Worm (Caenorhabditis elegans) whole organism, early embryonic: ENCODE results near the gene Y51H7C.10.

ENCODE experiments used
- B0310.2 ChIP-seq: sonication (generic microtip); optimal IDR thresholded peaks from 2 replicates; lab custom pipeline; 2016; ENCODE audit warnings: mild to moderate bottlenecking, missing genetic modification characterization, missing compliant biosample characterization
- F13C5.2 ChIP-seq: sonication (generic microtip); optimal IDR thresholded peaks from 2 replicates; lab custom pipeline; 2017; ENCODE audit warnings: mild to moderate bottlenecking, missing genetic modification characterization, inconsistent platforms, missing compliant biosample characterization
- aly-1 ChIP-seq: sonication (generic microtip); optimal IDR thresholded peaks from 2 replicates; lab custom pipeline; 2016; ENCODE audit warnings: missing genetic modification characterization, missing compliant biosample characterization
- ama-1 ChIP-seq: fragments of 150-350 bp; optimal IDR thresholded peaks from 2 replicates; lab custom pipeline; 2014
- ceh-13 ChIP-seq: fragments of 200-800 bp; sonication (Bioruptor generic); optimal IDR thresholded peaks from 2 replicates; lab custom pipeline; 2018; ENCODE audit warnings: mild to moderate bottlenecking, missing genetic modification characterization, missing compliant biosample characterization
- ceh-36 ChIP-seq: sonication (generic microtip); optimal IDR thresholded peaks from 2 replicates; lab custom pipeline; 2016; ENCODE audit warnings: missing genetic modification characterization, inconsistent platforms, missing compliant biosample characterization
- ets-7 ChIP-seq: sonication (generic microtip); optimal IDR thresholded peaks from 2 replicates; lab custom pipeline; 2016; ENCODE audit warnings: missing genotype, missing genetic modification characterization, missing compliant biosample characterization
- flt-1 ChIP-seq: fragments of 200-800 bp; sonication (Bioruptor generic); IDR thresholded peaks from 2 replicates; pipeline ENCODE4 v1.3.6; 2022; ENCODE audit warnings: missing genetic modification characterization, missing compliant biosample characterization
- hmbx-1 ChIP-seq: sonication (generic microtip); optimal IDR thresholded peaks from 2 replicates; lab custom pipeline; 2016; ENCODE audit warnings: mild to moderate bottlenecking, missing genetic modification characterization, missing compliant biosample characterization
- hmg-4 ChIP-seq: fragments of 200-800 bp; sonication (Bioruptor generic); optimal IDR thresholded peaks from 2 replicates; lab custom pipeline; 2018; ENCODE audit warnings: mild to moderate bottlenecking, missing genetic modification characterization, missing compliant biosample characterization
- hnd-1 ChIP-seq: sonication (generic microtip); optimal IDR thresholded peaks from 2 replicates; lab custom pipeline; 2016; ENCODE audit warnings: missing genetic modification characterization, missing compliant biosample characterization
- pes-1 ChIP-seq: fragments of 200-800 bp; sonication (Bioruptor generic); IDR thresholded peaks from 2 replicates; pipeline ENCODE4 v1.3.6; 2022; ENCODE audit warnings: missing genetic modification reagents, missing genetic modification characterization, missing compliant biosample characterization
- scrt-1 ChIP-seq: fragments of 200-800 bp; sonication (Bioruptor generic); IDR thresholded peaks from 2 replicates; pipeline ENCODE4 v1.3.6; 2022; ENCODE audit warnings: missing genetic modification characterization, missing compliant biosample characterization
- sea-1 ChIP-seq: fragments of 200-800 bp; sonication (Bioruptor generic); conservative IDR thresholded peaks from 2 replicates; pipeline ENCODE4 v1.3.6; 2022; ENCODE audit warnings: missing genetic modification characterization, missing compliant biosample characterization
- tbx-11 ChIP-seq: fragments of 200-800 bp; sonication (Bioruptor generic); IDR thresholded peaks from 2 replicates; pipeline ENCODE4 v1.3.6; 2022; ENCODE audit warnings: missing genetic modification characterization, missing compliant biosample characterization
- tbx-37 ChIP-seq: fragments of 200-800 bp; sonication (Bioruptor generic); conservative IDR thresholded peaks from 2 replicates; pipeline ENCODE4 v1.3.6; 2022; ENCODE audit warnings: missing genetic modification reagents, missing genetic modification characterization, missing compliant biosample characterization
- tra-4 ChIP-seq: sonication (generic microtip); optimal IDR thresholded peaks from 2 replicates; lab custom pipeline; 2017; ENCODE audit warnings: missing genetic modification characterization, missing compliant biosample characterization

Y51H7C.10 gene

DNA sequence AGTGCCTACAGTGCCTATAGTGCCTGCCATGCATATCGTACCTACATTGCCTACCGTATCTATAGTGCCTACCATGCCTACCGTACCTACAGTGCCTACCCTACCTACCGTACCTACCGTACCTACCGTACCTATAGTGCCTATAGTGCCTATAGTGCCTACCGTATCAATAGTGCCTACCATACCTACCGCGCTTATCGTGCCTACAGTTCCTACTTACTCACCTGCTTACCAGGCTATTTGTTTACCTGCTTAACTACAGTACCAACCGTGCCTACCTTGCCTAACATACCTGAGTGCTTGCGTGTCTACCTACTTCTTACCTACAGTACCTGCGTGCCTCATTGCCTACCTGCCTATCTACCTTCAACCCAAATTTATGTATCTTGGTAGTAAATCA is 17.9 kb upstream of the Y51H7C.10 start:
- TF ChIP-seq ama-1 (no peak), hnd-1 (tag; lab: Kevin White, UChicago) (no peak), tbx-11 (no peak), scrt-1 (GFP tag; lab: Robert Waterston, UW) (no peak), tbx-37 (no peak), B0310.2 (tag; lab: Kevin White, UChicago) (no peak), ceh-36 (no peak), ceh-13 (GFP tag; lab: Kevin White, UChicago) (no peak), hmbx-1 (tag; lab: Kevin White, UChicago) (no peak), tra-4 (tag; lab: Kevin White, UChicago) (no peak), hmg-4 (GFP tag; lab: Kevin White, UChicago) (no peak), ets-7 (tag; lab: Kevin White, UChicago) (no peak), pes-1 (no peak), F13C5.2 (tag; lab: Kevin White, UChicago) (no peak), flt-1 (GFP tag; lab: Robert Waterston, UW) (no peak)

DNA sequence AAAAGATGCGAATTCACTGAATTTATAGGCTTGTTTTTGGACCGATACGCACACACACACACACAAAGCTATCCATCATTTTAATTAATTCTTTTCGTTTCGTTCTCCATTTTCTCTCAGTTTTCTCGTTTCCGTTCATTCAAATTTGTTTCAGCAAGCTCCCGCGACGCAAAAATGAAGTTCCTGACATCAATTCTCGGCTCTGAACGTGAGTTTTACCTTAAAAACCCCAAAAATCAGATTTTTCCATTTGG is 14.7 kb upstream of the Y51H7C.10 start, which contains the start of gene Y51H7C.3:
Y51H7C.3 (plus strand) TSS at position 155 of the 254 bp plus-strand sequence.
- TF ChIP-seq scrt-1 (GFP tag; lab: Robert Waterston, UW) (no peak), ceh-13 (GFP tag; lab: Kevin White, UChicago) (no peak), hnd-1 (tag; lab: Kevin White, UChicago) (no peak), ets-7 (tag; lab: Kevin White, UChicago) (no peak), B0310.2 (tag; lab: Kevin White, UChicago) (no peak), hmg-4 (GFP tag; lab: Kevin White, UChicago) (no peak), tra-4 (tag; lab: Kevin White, UChicago) (no peak), tbx-37 (no peak), hmbx-1 (tag; lab: Kevin White, UChicago) (no peak), ama-1 (no peak), F13C5.2 (tag; lab: Kevin White, UChicago) (no peak), pes-1 (no peak), sea-1 (no peak), aly-1 (tag; lab: Kevin White, UChicago) (no peak), tbx-11 (no peak), flt-1 (GFP tag; lab: Robert Waterston, UW) (no peak), ceh-36 (no peak)

DNA sequence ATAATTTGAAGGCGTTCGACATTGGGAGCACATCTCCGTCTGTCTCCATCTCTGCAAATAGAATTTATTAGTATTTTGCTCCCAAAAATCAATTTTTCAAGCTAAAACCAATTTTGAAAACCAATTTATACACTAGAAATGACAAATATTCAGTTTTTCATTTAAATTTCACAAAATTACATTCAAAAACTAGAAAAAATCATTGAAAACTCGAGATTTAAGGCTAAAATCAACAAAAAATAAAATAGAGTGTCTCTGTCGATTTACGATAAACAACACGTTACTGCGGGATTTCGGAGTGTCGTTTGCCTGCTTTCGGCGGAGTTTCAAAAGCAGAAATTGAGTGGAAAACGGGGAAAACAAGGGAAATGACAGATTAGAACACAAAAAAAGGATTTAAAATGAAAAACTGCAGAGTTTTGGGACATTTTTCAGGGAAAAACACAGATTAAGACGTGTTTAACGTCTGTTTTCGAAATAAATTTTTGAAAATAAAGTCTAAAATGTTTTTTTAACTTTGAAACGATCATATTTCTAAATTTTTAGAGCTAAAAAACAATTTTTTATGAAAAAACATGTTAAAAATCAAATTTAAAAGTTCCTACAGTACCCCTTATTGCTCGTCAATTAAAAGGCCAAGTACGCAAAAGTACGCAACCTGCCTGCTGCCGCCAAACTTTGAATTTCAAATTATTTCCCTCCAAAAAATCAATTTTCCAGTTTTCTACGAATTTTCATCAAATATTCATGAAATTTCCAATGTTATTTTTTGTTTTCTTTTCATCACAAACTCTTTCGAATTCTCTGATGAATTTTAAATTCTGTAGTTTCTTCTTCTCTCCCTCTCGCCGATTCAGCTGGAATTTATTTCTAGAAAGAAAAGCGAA is 14.1 kb upstream of the Y51H7C.10 start, which contains the start of gene nol-6:
nol-6 (minus strand) TSS at position 51 of the 887 bp plus-strand sequence.
- TF ChIP-seq scrt-1 (GFP tag; lab: Robert Waterston, UW): no peak
- no peak for TF ChIP-seq ets-7 (tag; lab: Kevin White, UChicago)
- no peak for TF ChIP-seq ama-1
- no peak for TF ChIP-seq hmg-4 (GFP tag; lab: Kevin White, UChicago)
- TF ChIP-seq hmbx-1 (tag; lab: Kevin White, UChicago): no peak
- no peak for TF ChIP-seq ceh-36
- no peak for TF ChIP-seq pes-1
- TF ChIP-seq flt-1 (GFP tag; lab: Robert Waterston, UW): no peak
- TF ChIP-seq tra-4 (tag; lab: Kevin White, UChicago): no peak
- TF ChIP-seq ceh-13 (GFP tag; lab: Kevin White, UChicago): no peak

DNA sequence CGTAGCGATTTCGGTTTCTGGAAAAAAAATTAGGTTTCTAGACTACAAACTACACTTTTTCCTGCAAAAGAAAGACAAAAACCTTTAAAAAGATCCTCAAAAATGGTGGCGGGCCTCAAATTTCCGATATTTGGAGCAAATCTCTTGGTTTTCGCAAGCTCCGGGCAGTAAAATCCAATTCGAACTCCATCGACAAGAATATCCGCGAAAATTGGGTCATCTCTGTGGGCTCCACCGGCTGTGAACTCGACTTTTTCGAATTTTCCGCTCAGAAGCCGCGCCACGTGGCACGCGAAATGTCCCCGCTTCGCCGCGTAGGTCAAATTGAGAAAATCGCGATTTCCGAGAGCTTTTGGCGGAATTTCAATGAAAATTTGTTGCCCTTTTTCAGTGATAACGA is 13.2 kb upstream of the Y51H7C.10 start:
- TF ChIP-seq B0310.2 (tag; lab: Kevin White, UChicago) (no peak), F13C5.2 (tag; lab: Kevin White, UChicago) (no peak), ceh-13 (GFP tag; lab: Kevin White, UChicago) (no peak), aly-1 (tag; lab: Kevin White, UChicago) (no peak), hnd-1 (tag; lab: Kevin White, UChicago) (no peak), tbx-37 (no peak), tra-4 (tag; lab: Kevin White, UChicago) (no peak), tbx-11 (no peak), ama-1 (no peak), flt-1 (GFP tag; lab: Robert Waterston, UW) (no peak), sea-1 (no peak), ets-7 (tag; lab: Kevin White, UChicago) (no peak), ceh-36 (no peak)

DNA sequence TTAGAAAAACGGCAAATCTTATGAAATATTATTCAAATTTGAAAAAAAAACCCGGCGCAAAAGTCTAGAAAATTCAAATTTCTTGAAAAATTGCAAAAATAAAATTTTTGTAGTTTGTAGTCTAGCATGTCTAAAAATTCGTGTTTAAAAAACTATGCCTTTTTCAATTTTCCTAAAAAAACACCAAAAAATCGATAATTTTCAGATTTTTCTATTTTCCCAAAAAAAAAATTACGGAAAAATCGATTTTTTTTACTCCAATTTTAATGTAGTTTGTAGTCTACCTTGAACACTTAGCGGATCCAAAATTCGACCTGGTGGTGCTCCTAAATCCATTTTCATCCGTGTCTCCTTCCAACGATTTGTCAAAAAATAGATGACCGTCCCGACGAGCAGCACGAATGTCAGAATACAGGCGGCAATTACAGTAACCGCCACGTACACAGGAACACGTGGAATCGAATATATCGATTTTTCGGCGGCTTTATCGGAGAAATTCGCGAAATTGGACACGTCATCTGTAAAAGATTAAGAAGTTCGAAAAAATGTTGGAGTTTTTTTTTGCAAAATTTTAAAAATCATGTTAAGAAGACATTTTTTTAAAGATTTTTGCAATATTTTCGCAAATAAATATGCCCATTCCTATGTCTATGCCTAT is 2.6 kb downstream of the Y51H7C.10 start:
- TF ChIP-seq F13C5.2 (tag; lab: Kevin White, UChicago): no peak
- TF ChIP-seq aly-1 (tag; lab: Kevin White, UChicago): no peak
- TF ChIP-seq tbx-37: no peak
- no peak for TF ChIP-seq ama-1
- TF ChIP-seq ets-7 (tag; lab: Kevin White, UChicago): no peak
- TF ChIP-seq scrt-1 (GFP tag; lab: Robert Waterston, UW): no peak
- TF ChIP-seq flt-1 (GFP tag; lab: Robert Waterston, UW): no peak
- TF ChIP-seq sea-1: no peak
- no peak for TF ChIP-seq hmbx-1 (tag; lab: Kevin White, UChicago)
- TF ChIP-seq B0310.2 (tag; lab: Kevin White, UChicago): no peak
- TF ChIP-seq tra-4 (tag; lab: Kevin White, UChicago): no peak
- no peak for TF ChIP-seq pes-1
- no peak for TF ChIP-seq ceh-13 (GFP tag; lab: Kevin White, UChicago)
- no peak for TF ChIP-seq ceh-36
- TF ChIP-seq tbx-11: no peak
- TF ChIP-seq hnd-1 (tag; lab: Kevin White, UChicago): no peak

DNA sequence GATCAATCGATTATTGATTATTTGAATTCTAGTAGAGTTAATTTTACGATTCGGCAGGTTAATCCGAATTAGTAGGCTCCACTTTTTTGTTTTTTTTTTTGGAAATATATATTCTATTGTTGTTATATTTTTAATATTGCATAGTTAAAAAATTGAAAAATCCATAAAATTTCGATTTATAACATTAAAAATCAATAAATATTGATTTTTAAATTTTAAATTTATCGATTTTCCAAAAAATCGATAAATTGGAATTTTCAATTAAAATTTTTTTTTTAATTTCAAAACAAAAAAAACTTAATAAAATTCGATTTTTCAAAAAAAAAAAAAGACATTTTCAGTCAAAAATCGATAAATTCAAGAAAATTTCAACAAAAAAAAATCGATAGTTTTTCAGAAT is 3.6 kb downstream of the Y51H7C.10 start:
- TF ChIP-seq ets-7 (tag; lab: Kevin White, UChicago) (no peak), tra-4 (tag; lab: Kevin White, UChicago) (no peak), aly-1 (tag; lab: Kevin White, UChicago) (no peak), ama-1 (no peak), flt-1 (GFP tag; lab: Robert Waterston, UW) (no peak), tbx-11 (no peak), tbx-37 (no peak), ceh-36 (no peak), scrt-1 (GFP tag; lab: Robert Waterston, UW) (no peak), hnd-1 (tag; lab: Kevin White, UChicago) (no peak), hmbx-1 (tag; lab: Kevin White, UChicago) (no peak), sea-1 (no peak), hmg-4 (GFP tag; lab: Kevin White, UChicago) (no peak), pes-1 (no peak), ceh-13 (GFP tag; lab: Kevin White, UChicago) (no peak), B0310.2 (tag; lab: Kevin White, UChicago) (no peak), F13C5.2 (tag; lab: Kevin White, UChicago) (no peak)
